Worm (Caenorhabditis elegans) whole organism, young adult: Measurements from ENCODE around the gene M70.5.

Experiments
- B0261.1 ChIP-seq: sonication (generic microtip); optimal IDR thresholded peaks from 2 replicates; lab custom pipeline; 2016; ENCODE audit warnings: mild to moderate bottlenecking, missing genetic modification characterization, moderate library complexity, missing compliant biosample characterization
- Y53G8AR.9 ChIP-seq: fragments of 200-800 bp; sonication (Bioruptor generic); conservative IDR thresholded peaks from 2 replicates; pipeline ENCODE4 v1.3.6; 2022; ENCODE audit warnings: missing genetic modification reagents, missing genetic modification characterization, missing compliant biosample characterization
- Y79H2A.3 ChIP-seq: fragments of 200-800 bp; sonication (Bioruptor generic); conservative IDR thresholded peaks from 2 replicates; pipeline ENCODE4 v1.3.6; 2022; ENCODE audit warnings: missing genetic modification reagents, missing genetic modification characterization, missing compliant biosample characterization
- ama-1 ChIP-seq, 3 experiments: fragments of 150-350 bp in 1 of 3; sonication (generic microtip) in 2 of 3; optimal IDR thresholded peaks; 2 replicates each; lab custom pipeline; 2014 to 2018; ENCODE audit warnings: missing biosample characterization in 2 of 3, missing genetic modification characterization in 2 of 3, missing genetic modification reagents in 2 of 3
- attf-6 ChIP-seq: fragments of 200-800 bp; sonication (Bioruptor generic); IDR thresholded peaks from 2 replicates; pipeline ENCODE4 v1.3.6; 2022; ENCODE audit warnings: missing genetic modification reagents, missing genetic modification characterization, missing compliant biosample characterization
- dpl-1 ChIP-seq: fragments of 150-350 bp; optimal IDR thresholded peaks from 2 replicates; lab custom pipeline; 2014; ENCODE audit warnings: missing biosample characterization, missing genetic modification reagents, missing genetic modification characterization
- lin-35 ChIP-seq, 3 experiments: fragments of 150-350 bp in 2 of 3; sonication (generic microtip) in 1 of 3; optimal IDR thresholded peaks; 2 replicates each; lab custom pipeline; 2014 to 2018; ENCODE audit warnings: missing biosample characterization in 3 of 3, missing genetic modification characterization in 3 of 3, missing genetic modification reagents in 3 of 3
- lsy-27 ChIP-seq: sonication (generic microtip); optimal IDR thresholded peaks from 2 replicates; lab custom pipeline; 2017; ENCODE audit warnings: missing genetic modification characterization, mild to moderate bottlenecking, missing compliant biosample characterization, antibody characterized with exemption, missing genotype, borderline replicate concordance; ENCODE audit not compliant: insufficient read depth
- nfya-2 ChIP-seq: fragments of 200-800 bp; sonication (Bioruptor generic); IDR thresholded peaks from 2 replicates; pipeline ENCODE4 v1.3.6; 2022; ENCODE audit warnings: missing genetic modification reagents, missing genetic modification characterization, missing compliant biosample characterization
- pha-4 ChIP-seq: fragments of 150-350 bp; sonication (generic microtip); optimal IDR thresholded peaks from 2 replicates; lab custom pipeline; 2014; ENCODE audit warnings: missing biosample characterization, missing genetic modification reagents, missing genetic modification characterization
- rec-8 ChIP-seq, 2 experiments: sonication (generic microtip); optimal IDR thresholded peaks; 2 replicates each; lab custom pipeline; 2016; ENCODE audit warnings: mild to moderate bottlenecking in 2 of 2, missing genetic modification characterization in 2 of 2, missing genetic modification reagents in 2 of 2, missing genotype in 2 of 2, missing biosample characterization in 1 of 2, missing compliant biosample characterization in 1 of 2, moderate library complexity in 1 of 2
- unc-62 ChIP-seq: fragments of 150-350 bp; optimal IDR thresholded peaks from 2 replicates; lab custom pipeline; 2014; ENCODE audit warnings: missing biosample characterization, missing genetic modification reagents, missing genetic modification characterization
- ztf-6 ChIP-seq: fragments of 200-800 bp; sonication (Bioruptor generic); IDR thresholded peaks from 2 replicates; pipeline ENCODE4 v1.3.6; 2022; ENCODE audit warnings: missing genetic modification reagents, missing genetic modification characterization, missing compliant biosample characterization

DNA sequence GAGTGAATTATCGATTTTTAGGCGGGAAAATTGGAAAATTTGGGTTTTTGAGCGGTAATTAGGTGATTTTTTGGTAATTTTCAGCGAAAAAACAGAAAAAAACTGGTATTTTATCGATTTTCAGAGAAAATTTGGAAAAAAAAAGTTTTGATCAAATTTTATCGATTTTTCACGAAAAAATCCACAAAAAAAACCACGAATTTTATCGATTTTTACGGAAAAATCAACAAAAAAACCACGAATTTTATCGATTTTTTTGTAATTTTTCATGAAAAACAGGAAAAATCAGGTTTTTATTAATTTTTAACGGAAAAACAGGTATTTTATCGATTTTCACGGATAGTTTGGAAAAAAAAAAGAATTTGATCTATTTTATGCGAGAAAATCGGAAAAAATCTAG lies 39.4 kb upstream of the M70.5 start:
- no peak for TF ChIP-seq B0261.1 (tag; lab: Kevin White, UChicago)
- no peak for TF ChIP-seq unc-62 (GFP tag; lab: Kevin White, UChicago)
- no peak for TF ChIP-seq Y79H2A.3
- TF ChIP-seq attf-6 (GFP tag; lab: Robert Waterston, UW), result no peak
- TF ChIP-seq lin-35 (GFP tag; optimal IDR thresholded peaks at IDR 0.05; lab: Kevin White, UChicago), result no peak
- no peak for TF ChIP-seq lsy-27
- no peak for TF ChIP-seq rec-8 (tag; optimal IDR thresholded peaks at IDR 0.05; lab: Kevin White, UChicago)
- no peak for TF ChIP-seq nfya-2 (GFP tag; lab: Robert Waterston, UW)
- no peak for TF ChIP-seq ama-1 (optimal IDR thresholded peaks at IDR 0.05; lab: Kevin White, UChicago)
- no peak for TF ChIP-seq ama-1 (GFP tag; optimal IDR thresholded peaks at IDR 0.05; lab: Kevin White, UChicago)
- TF ChIP-seq dpl-1 (GFP tag; lab: Kevin White, UChicago), result no peak
- no peak for TF ChIP-seq Y53G8AR.9 (GFP tag; lab: Robert Waterston, UW)
- TF ChIP-seq pha-4 (tag; lab: Kevin White, UChicago), result no peak
- no peak for TF ChIP-seq ztf-6 (GFP tag; lab: Robert Waterston, UW)
